Worm (Caenorhabditis elegans) whole organism, young adult: ENCODE measurements around the gene egl-27.

Experiments
- F23B12.7 ChIP-seq: sonication (generic microtip); optimal IDR thresholded peaks from 2 replicates; lab custom pipeline; 2017; ENCODE audit warnings: missing genetic modification characterization, mild to moderate bottlenecking, missing compliant biosample characterization, antibody characterized with exemption, moderate library complexity; ENCODE audit not compliant: insufficient read depth
- K12H6.12 ChIP-seq: fragments of 200-800 bp; sonication (Bioruptor generic); optimal IDR thresholded peaks from 2 replicates; lab custom pipeline; 2018; ENCODE audit warnings: mild to moderate bottlenecking, missing genetic modification characterization, missing compliant biosample characterization
- Y56A3A.18 ChIP-seq: fragments of 200-800 bp; sonication (Bioruptor generic); IDR thresholded peaks from 2 replicates; pipeline ENCODE4 v1.3.6; 2022; ENCODE audit warnings: missing genetic modification reagents, missing genetic modification characterization, missing compliant biosample characterization
- Y95B8A.8 ChIP-seq: fragments of 200-800 bp; sonication (Bioruptor generic); IDR thresholded peaks from 2 replicates; pipeline ENCODE4 v1.3.6; 2022; ENCODE audit warnings: missing genetic modification reagents, missing genetic modification characterization, missing compliant biosample characterization
- athp-1 ChIP-seq: sonication (generic microtip); optimal IDR thresholded peaks from 2 replicates; lab custom pipeline; 2017; ENCODE audit warnings: mild to moderate bottlenecking, missing genetic modification characterization, missing compliant biosample characterization
- attf-5 ChIP-seq: fragments of 200-800 bp; sonication (Bioruptor generic); optimal IDR thresholded peaks from 2 replicates; lab custom pipeline; 2018; ENCODE audit warnings: mild to moderate bottlenecking, missing genetic modification characterization, missing compliant biosample characterization
- ccch-3 ChIP-seq: fragments of 200-800 bp; sonication (Bioruptor generic); optimal IDR thresholded peaks from 2 replicates; lab custom pipeline; 2018; ENCODE audit warnings: mild to moderate bottlenecking, missing genetic modification characterization, missing compliant biosample characterization
- ceh-40 ChIP-seq: fragments of 200-800 bp; sonication (Bioruptor generic); IDR thresholded peaks from 2 replicates; pipeline ENCODE4 v1.3.6; 2022; ENCODE audit warnings: missing genetic modification characterization, missing compliant biosample characterization
- ceh-58 ChIP-seq: fragments of 200-800 bp; sonication (Bioruptor generic); IDR thresholded peaks from 2 replicates; pipeline ENCODE4 v1.3.6; 2022; ENCODE audit warnings: missing genetic modification characterization, missing compliant biosample characterization
- ceh-91 ChIP-seq: fragments of 200-800 bp; sonication (Bioruptor generic); IDR thresholded peaks from 2 replicates; pipeline ENCODE4 v1.3.6; 2022; ENCODE audit warnings: missing genetic modification reagents, missing genetic modification characterization, missing compliant biosample characterization
- chd-7 ChIP-seq: sonication (generic microtip); optimal IDR thresholded peaks from 2 replicates; lab custom pipeline; 2016; ENCODE audit warnings: mild to moderate bottlenecking, missing genetic modification characterization, moderate library complexity, missing compliant biosample characterization
- die-1 ChIP-seq: sonication (generic microtip); optimal IDR thresholded peaks from 2 replicates; lab custom pipeline; 2016; ENCODE audit warnings: missing genotype, mild to moderate bottlenecking, missing genetic modification characterization, missing compliant biosample characterization
- dpff-1 ChIP-seq: sonication (generic microtip); optimal IDR thresholded peaks from 2 replicates; lab custom pipeline; 2017; ENCODE audit warnings: mild to moderate bottlenecking, missing genetic modification characterization, missing compliant biosample characterization
- hmg-1.2 ChIP-seq: fragments of 200-800 bp; sonication (Bioruptor generic); IDR thresholded peaks from 2 replicates; pipeline ENCODE4 v1.3.6; 2022; ENCODE audit warnings: missing genetic modification reagents, missing genetic modification characterization, missing compliant biosample characterization
- lin-26 ChIP-seq: fragments of 200-800 bp; sonication (Bioruptor generic); IDR thresholded peaks from 2 replicates; pipeline ENCODE4 v1.3.6; 2022; ENCODE audit warnings: missing genetic modification reagents, missing genetic modification characterization, missing compliant biosample characterization
- lin-40 ChIP-seq: sonication (generic microtip); optimal IDR thresholded peaks from 2 replicates; lab custom pipeline; 2016; ENCODE audit warnings: missing genetic modification characterization, mild to moderate bottlenecking, missing compliant biosample characterization, missing genotype, missing genetic modification reagents
- lsl-1 ChIP-seq: fragments of 200-800 bp; sonication (Bioruptor generic); optimal IDR thresholded peaks from 2 replicates; lab custom pipeline; 2018; ENCODE audit warnings: mild to moderate bottlenecking, missing genetic modification characterization, moderate library complexity, missing compliant biosample characterization
- mcd-1 ChIP-seq: fragments of 200-800 bp; sonication (Bioruptor generic); IDR thresholded peaks from 2 replicates; pipeline ENCODE4 v1.3.6; 2022; ENCODE audit warnings: missing genetic modification reagents, missing genetic modification characterization, missing compliant biosample characterization
- nfya-1 ChIP-seq: sonication (generic microtip); optimal IDR thresholded peaks from 2 replicates; lab custom pipeline; 2017; ENCODE audit warnings: antibody characterized with exemption, missing compliant biosample characterization, missing genetic modification characterization, borderline replicate concordance; ENCODE audit not compliant: insufficient read depth
- nfyb-1 ChIP-seq: fragments of 200-800 bp; sonication (Bioruptor generic); IDR thresholded peaks from 2 replicates; pipeline ENCODE4 v1.3.6; 2022; ENCODE audit warnings: missing genetic modification reagents, missing genetic modification characterization, missing compliant biosample characterization
- nhr-80 ChIP-seq: sonication (generic microtip); optimal IDR thresholded peaks from 2 replicates; lab custom pipeline; 2016; ENCODE audit warnings: missing genetic modification characterization, missing compliant biosample characterization
- pha-4 ChIP-seq: fragments of 150-350 bp; sonication (generic microtip); optimal IDR thresholded peaks from 2 replicates; lab custom pipeline; 2014; ENCODE audit warnings: missing biosample characterization, missing genetic modification reagents, missing genetic modification characterization
- rcor-1 ChIP-seq: fragments of 200-800 bp; sonication (Bioruptor generic); IDR thresholded peaks from 2 replicates; pipeline ENCODE4 v1.3.6; 2022; ENCODE audit warnings: missing genetic modification reagents, missing genetic modification characterization, missing compliant biosample characterization
- sdz-38 ChIP-seq: sonication (generic microtip); optimal IDR thresholded peaks from 2 replicates; lab custom pipeline; 2016; ENCODE audit warnings: missing genotype, missing genetic modification characterization, missing compliant biosample characterization
- tbp1 ChIP-seq: fragments of 200-800 bp; sonication (Bioruptor generic); optimal IDR thresholded peaks from 2 replicates; lab custom pipeline; 2018; ENCODE audit warnings: mild to moderate bottlenecking, missing genetic modification characterization, missing compliant biosample characterization
- tbx-9 ChIP-seq: sonication (generic microtip); optimal IDR thresholded peaks from 2 replicates; lab custom pipeline; 2016; ENCODE audit warnings: borderline replicate concordance, missing genetic modification characterization, inconsistent platforms, missing compliant biosample characterization
- zim-3 ChIP-seq: sonication (generic microtip); optimal IDR thresholded peaks from 2 replicates; lab custom pipeline; 2017; ENCODE audit warnings: mild to moderate bottlenecking, missing genetic modification characterization, moderate library complexity, missing compliant biosample characterization
- ztf-25 ChIP-seq: fragments of 200-800 bp; sonication (Bioruptor generic); IDR thresholded peaks from 2 replicates; pipeline ENCODE4 v1.3.6; 2022; ENCODE audit warnings: missing genetic modification reagents, missing genetic modification characterization, missing compliant biosample characterization

The egl-27 gene

DNA sequence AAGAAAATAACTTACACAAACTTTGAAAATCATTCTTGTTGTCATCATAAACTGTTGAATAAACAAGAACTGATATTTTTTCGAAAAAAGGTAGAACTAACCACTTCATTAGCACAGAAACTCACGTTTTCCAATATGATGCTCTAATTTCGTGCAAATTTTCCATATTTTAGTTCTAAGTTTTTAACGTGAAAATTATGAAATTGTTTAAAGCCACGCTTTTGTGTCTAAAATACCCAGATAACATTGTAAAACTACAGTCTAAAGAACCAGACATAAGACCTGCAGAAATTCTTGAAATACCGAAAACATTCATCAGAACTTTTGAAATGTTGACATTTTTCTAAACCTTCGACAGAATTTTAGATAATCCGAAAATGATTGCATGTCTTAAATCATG, 27.6 kb upstream of the egl-27 start, which contains the start of gene F31E8.5:
TSS of gene F31E8.5 (minus strand) at position 101 of the 400 bp plus-strand sequence.
- TF ChIP-seq Y95B8A.8 (GFP tag; lab: Robert Waterston, UW) (no peak), ceh-58 (GFP tag; lab: Robert Waterston, UW) (no peak), mcd-1 (no peak), pha-4 (no peak)
- TF ChIP-seq, all 124 proteins: peak for 0

DNA sequence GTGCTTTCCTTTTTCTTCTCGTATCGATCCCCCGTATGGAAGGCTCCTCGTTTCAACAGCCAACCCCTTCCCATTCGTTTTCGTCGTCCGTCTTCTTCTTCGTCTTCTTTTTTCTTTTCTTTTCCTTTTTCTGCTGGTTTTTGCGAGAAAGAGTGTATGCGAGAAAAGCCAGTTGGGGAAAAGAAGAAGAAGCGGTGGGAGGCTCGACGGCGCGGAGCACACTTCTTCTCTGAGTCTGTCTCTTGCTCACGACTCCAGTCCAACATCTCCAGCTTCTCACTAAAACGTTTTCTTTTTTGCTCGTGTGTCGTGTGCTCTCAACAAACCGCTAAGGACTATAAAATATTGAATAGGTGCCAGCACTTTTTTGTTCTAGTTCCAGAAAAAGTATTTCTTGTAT, 26.3 kb upstream of the egl-27 start:
- TF ChIP-seq tbp1 (GFP tag; lab: Kevin White, UChicago) (no peak), K12H6.12 (tag; lab: Kevin White, UChicago) (peak; percentile 8)

DNA sequence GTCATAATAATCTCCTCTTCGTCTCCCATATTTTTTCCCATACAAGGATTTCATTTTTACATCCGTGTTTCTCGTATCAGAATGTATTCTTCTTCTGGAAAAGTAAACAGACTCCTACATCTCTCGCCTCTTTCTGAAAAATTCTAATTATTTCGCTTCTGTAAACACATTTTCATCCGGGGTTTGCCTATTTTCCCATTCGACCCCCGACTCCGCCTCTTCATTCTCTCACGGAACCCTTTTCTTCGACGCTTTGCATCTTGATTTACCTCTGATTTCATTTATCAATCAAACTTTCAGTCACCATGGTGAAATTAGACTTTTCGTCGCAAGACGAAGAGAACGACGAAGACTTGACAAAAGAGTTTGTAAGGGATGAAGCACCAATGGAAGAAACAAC, 24.1 kb upstream of the egl-27 start, which contains the start of gene snt-1:
TSS of gene snt-1 (plus strand) at position 301 of the 400 bp plus-strand sequence.
- TF ChIP-seq ceh-40 (GFP tag; lab: Robert Waterston, UW) (no peak), nfyb-1 (GFP tag; lab: Robert Waterston, UW) (no peak), ccch-3 (GFP tag; lab: Kevin White, UChicago) (no peak), Y56A3A.18 (GFP tag; lab: Robert Waterston, UW) (no peak)

DNA sequence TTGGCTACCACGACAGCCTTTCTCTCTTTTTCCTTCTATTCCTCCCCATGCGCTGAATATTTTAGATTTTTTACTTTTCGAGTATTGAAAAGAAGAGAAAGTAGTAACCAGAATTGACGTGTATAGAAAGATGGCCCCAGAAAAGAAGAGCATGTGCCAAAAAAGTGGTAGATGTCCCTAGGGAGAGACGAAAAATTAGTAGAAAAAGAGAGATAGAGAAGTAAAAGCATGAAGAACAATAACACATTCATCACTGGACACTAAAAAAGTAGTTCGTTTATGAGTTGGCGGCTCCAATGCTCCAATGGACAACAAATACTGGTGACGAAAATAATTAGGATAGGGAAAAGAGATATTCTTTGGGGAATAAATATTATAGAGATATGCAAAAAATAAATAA, 22.3 kb upstream of the egl-27 start:
- no peak for TF ChIP-seq attf-5 (GFP tag; lab: Kevin White, UChicago)

DNA sequence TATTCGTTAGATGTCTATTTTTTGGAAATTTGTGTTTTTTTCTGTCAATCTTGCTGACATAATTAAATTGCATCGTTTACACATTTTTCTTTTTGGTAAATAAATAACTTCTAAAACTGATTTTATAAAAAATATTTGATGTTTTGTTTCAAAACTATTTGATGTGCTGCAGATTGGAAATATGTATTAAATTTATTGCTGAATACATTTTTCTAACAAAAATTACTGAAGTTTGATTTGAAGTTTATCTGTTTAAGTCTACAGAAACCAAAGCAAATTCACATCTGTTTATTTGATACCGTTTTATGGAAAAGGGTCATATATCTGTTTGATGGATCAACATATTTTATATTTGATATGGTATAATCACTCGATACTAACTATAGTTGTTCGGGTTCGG, 18.5 kb upstream of the egl-27 start:
- TF ChIP-seq dpff-1 (tag; lab: Kevin White, UChicago) = no peak
- no peak for TF ChIP-seq F23B12.7
- TF ChIP-seq athp-1 (tag; lab: Kevin White, UChicago) = no peak
- TF ChIP-seq tbx-9 = no peak
- no peak for TF ChIP-seq lsl-1
- no peak for TF ChIP-seq die-1
- no peak for TF ChIP-seq ztf-25 (GFP tag; lab: Robert Waterston, UW)
- TF ChIP-seq chd-7 (tag; lab: Kevin White, UChicago) = no peak
- TF ChIP-seq nfya-1 = no peak
- TF ChIP-seq hmg-1.2 = no peak
- no peak for TF ChIP-seq zim-3 (tag; lab: Kevin White, UChicago)

ce11 chrII:6820278-6820971, 14.4 kb upstream of the egl-27 start:
- TF ChIP-seq lin-26 (GFP tag; lab: Robert Waterston, UW) (0 out of 2 replicates have a peak, but pooled peaks have one; percentile 25), nhr-80 (no peak)
- TF ChIP-seq, all 124 proteins: peak for 1

ce11 chrII:6821118-6821517, 13.7 kb upstream of the egl-27 start:
- no peak for TF ChIP-seq ceh-91 (GFP tag; lab: Robert Waterston, UW)
- TF ChIP-seq sdz-38 (tag; lab: Kevin White, UChicago) = no peak
- TF ChIP-seq Y95B8A.8 (GFP tag; lab: Robert Waterston, UW) = no peak
- TF ChIP-seq rcor-1 = no peak
- no peak for TF ChIP-seq lin-40
- TF ChIP-seq, all 124 proteins: peak for 0
